Worm (Caenorhabditis elegans) whole organism, young adult: Measurements from ENCODE around the gene Y53C12A.8.
A peak's percentile ranks its signal among the peaks of the same experiment; 100 is the strongest.

Experiments used
- F23B12.7 ChIP-seq: sonication (generic microtip); optimal IDR thresholded peaks from 2 replicates; lab custom pipeline; 2017; ENCODE audit warnings: missing genetic modification characterization, mild to moderate bottlenecking, missing compliant biosample characterization, antibody characterized with exemption, moderate library complexity; ENCODE audit not compliant: insufficient read depth
- Y53F4B.3 ChIP-seq: fragments of 200-800 bp; sonication (Bioruptor generic); IDR thresholded peaks from 2 replicates; pipeline ENCODE4 v1.3.6; 2022; ENCODE audit warnings: missing genetic modification reagents, missing genetic modification characterization, missing compliant biosample characterization
- atf-7 ChIP-seq: sonication (generic microtip); optimal IDR thresholded peaks from 2 replicates; lab custom pipeline; 2017; ENCODE audit warnings: mild to moderate bottlenecking, missing genetic modification characterization, missing compliant biosample characterization
- ccch-3 ChIP-seq: fragments of 200-800 bp; sonication (Bioruptor generic); optimal IDR thresholded peaks from 2 replicates; lab custom pipeline; 2018; ENCODE audit warnings: mild to moderate bottlenecking, missing genetic modification characterization, missing compliant biosample characterization
- dox-1 ChIP-seq: fragments of 200-800 bp; sonication (Bioruptor generic); IDR thresholded peaks from 2 replicates; pipeline ENCODE4 v1.3.6; 2022; ENCODE audit warnings: missing genetic modification reagents, missing genetic modification characterization, missing compliant biosample characterization
- ets-4 ChIP-seq: fragments of 200-800 bp; sonication (Bioruptor generic); optimal IDR thresholded peaks from 2 replicates; lab custom pipeline; 2018; ENCODE audit warnings: mild to moderate bottlenecking, missing genetic modification characterization, missing compliant biosample characterization
- him-1 ChIP-seq: sonication (generic microtip); optimal IDR thresholded peaks from 2 replicates; lab custom pipeline; 2016; ENCODE audit warnings: missing genotype, missing genetic modification reagents, missing genetic modification characterization, missing compliant biosample characterization
- hlh-12 ChIP-seq: sonication (generic microtip); optimal IDR thresholded peaks from 2 replicates; lab custom pipeline; 2016; ENCODE audit warnings: missing genetic modification characterization, missing compliant biosample characterization
- tbx-9 ChIP-seq: sonication (generic microtip); optimal IDR thresholded peaks from 2 replicates; lab custom pipeline; 2016; ENCODE audit warnings: borderline replicate concordance, missing genetic modification characterization, inconsistent platforms, missing compliant biosample characterization
- unc-62 ChIP-seq: fragments of 150-350 bp; optimal IDR thresholded peaks from 2 replicates; lab custom pipeline; 2014; ENCODE audit warnings: missing biosample characterization, missing genetic modification reagents, missing genetic modification characterization

DNA sequence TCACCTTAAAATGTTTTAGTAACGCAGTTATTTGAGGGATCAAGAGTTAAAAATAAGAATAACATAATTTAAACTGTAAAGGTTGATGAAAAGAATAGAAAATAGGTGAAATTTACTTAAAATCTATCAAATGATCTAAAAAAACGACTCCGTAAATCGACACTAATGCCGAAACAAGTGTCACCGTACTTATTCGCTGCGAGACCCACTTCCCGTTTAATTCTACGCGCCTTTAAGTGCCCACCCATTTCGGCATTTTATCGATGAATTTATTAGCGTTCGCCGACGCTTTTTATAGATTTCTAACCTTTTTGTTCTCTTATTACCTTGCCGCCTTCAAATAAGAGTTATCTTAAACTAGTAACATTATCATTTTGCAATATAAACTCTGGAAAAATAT is 45.8 kb upstream of the Y53C12A.8 start, which contains the start of the genes Y53C12B.1 and nos-3:
- TF ChIP-seq hlh-12 (tag; lab: Kevin White, UChicago): no peak
- no peak for TF ChIP-seq Y53F4B.3
- no peak for TF ChIP-seq ccch-3 (GFP tag; lab: Kevin White, UChicago)
- TF ChIP-seq unc-62: no peak
- TF ChIP-seq dox-1 (GFP tag; lab: Robert Waterston, UW): peak; percentile 59; the same call in 1 of the 2 replicates
- no peak for TF ChIP-seq atf-7 (tag; lab: Kevin White, UChicago)
- no peak for TF ChIP-seq ets-4 (GFP tag; lab: Kevin White, UChicago)
- TF ChIP-seq F23B12.7: peak; percentile 25
- no peak for TF ChIP-seq him-1 (tag; lab: Kevin White, UChicago)
- TF ChIP-seq tbx-9 (tag; lab: Kevin White, UChicago): no peak
